Worm (Caenorhabditis elegans) whole organism, L4 larva: ENCODE measurements around the gene T08D10.5.

ENCODE experiments used
- F26F4.8 ChIP-seq: fragments of 200-800 bp; sonication (Bioruptor generic); conservative IDR thresholded peaks from 2 replicates; pipeline ENCODE4 v1.3.6; 2022; ENCODE audit warnings: missing genetic modification characterization, missing compliant biosample characterization
- F49E8.2 ChIP-seq: sonication (generic microtip); optimal IDR thresholded peaks from 2 replicates; lab custom pipeline; 2016; ENCODE audit warnings: missing compliant biosample characterization, mild to moderate bottlenecking, missing genetic modification characterization, borderline replicate concordance
- R02D3.7 ChIP-seq: fragments of 150-350 bp; sonication (generic microtip); optimal IDR thresholded peaks from 3 replicates; lab custom pipeline; 2014; ENCODE audit warnings: missing biosample characterization, missing genetic modification characterization
- T26A8.4 ChIP-seq: fragments of 200-800 bp; sonication (Bioruptor generic); IDR thresholded peaks from 2 replicates; pipeline ENCODE4 v1.3.6; 2022; ENCODE audit warnings: missing genetic modification characterization, missing compliant biosample characterization
- ZK337.2 ChIP-seq: fragments of 200-800 bp; sonication (Bioruptor generic); IDR thresholded peaks from 2 replicates; pipeline ENCODE4 v1.3.6; 2022; ENCODE audit warnings: missing genetic modification reagents, missing genetic modification characterization, missing compliant biosample characterization
- ZK546.5 ChIP-seq, 2 experiments: sonication (generic microtip); optimal IDR thresholded peaks; 2 replicates each; lab custom pipeline; 2017; ENCODE audit warnings: missing biosample characterization in 2 of 2, missing genetic modification characterization in 2 of 2
- aha-1 ChIP-seq: fragments of 150-350 bp; peaks from one replicate; lab custom pipeline; 2014; ENCODE audit warnings: missing biosample characterization, missing genetic modification characterization
- ceh-20 ChIP-seq: fragments of 200-800 bp; sonication (Bioruptor generic); IDR thresholded peaks from 2 replicates; pipeline ENCODE4 v1.3.6; 2022; ENCODE audit warnings: missing genetic modification reagents, missing genetic modification characterization, missing compliant biosample characterization
- ceh-28 ChIP-seq: fragments of 150-350 bp; optimal IDR thresholded peaks from 2 replicates; lab custom pipeline; 2014; ENCODE audit warnings: missing biosample characterization, missing genetic modification reagents, missing genetic modification characterization
- cey-2 ChIP-seq: sonication (generic microtip); optimal IDR thresholded peaks from 3 replicates; lab custom pipeline; 2017; ENCODE audit warnings: missing genetic modification characterization, mild to moderate bottlenecking, missing compliant biosample characterization, antibody characterized with exemption, borderline replicate concordance; ENCODE audit not compliant: insufficient read depth
- ctbp-1 ChIP-seq: fragments of 200-800 bp; sonication (Bioruptor generic); IDR thresholded peaks from 2 replicates; pipeline ENCODE4 v1.3.6; 2022; ENCODE audit warnings: missing genetic modification reagents, missing genetic modification characterization, missing compliant biosample characterization
- daf-16 ChIP-seq, 3 experiments: sonication (generic microtip); optimal IDR thresholded peaks; 2 replicates each; lab custom pipeline; 2016 to 2017; ENCODE audit warnings: missing genetic modification characterization in 3 of 3, missing genetic modification reagents in 3 of 3, mild to moderate bottlenecking in 2 of 3, missing compliant biosample characterization in 2 of 3, missing biosample characterization in 1 of 3, moderate library complexity in 1 of 3
- daf-8 ChIP-seq: fragments of 200-800 bp; sonication (Bioruptor generic); IDR thresholded peaks from 2 replicates; pipeline ENCODE4 v1.3.6; 2022; ENCODE audit warnings: missing genetic modification characterization, missing compliant biosample characterization
- dmd-6 ChIP-seq: fragments of 200-800 bp; sonication (Bioruptor generic); IDR thresholded peaks from 2 replicates; pipeline ENCODE4 v1.3.6; 2022; ENCODE audit warnings: missing genetic modification reagents, missing genetic modification characterization, missing compliant biosample characterization
- duxl-1 ChIP-seq: sonication (generic microtip); optimal IDR thresholded peaks from 2 replicates; lab custom pipeline; 2016; ENCODE audit warnings: mild to moderate bottlenecking, missing genetic modification characterization, moderate library complexity, missing compliant biosample characterization; ENCODE audit not compliant: poor library complexity
- dve-1 ChIP-seq: sonication (generic microtip); optimal IDR thresholded peaks from 2 replicates; lab custom pipeline; 2017; ENCODE audit warnings: antibody characterized with exemption, mild to moderate bottlenecking, missing genetic modification characterization, missing compliant biosample characterization; ENCODE audit not compliant: insufficient read depth
- egl-27 ChIP-seq: sonication (generic microtip); optimal IDR thresholded peaks from 3 replicates; lab custom pipeline; 2017; ENCODE audit warnings: missing biosample characterization, missing genetic modification reagents, missing genetic modification characterization
- egl-43 ChIP-seq: fragments of 200-800 bp; sonication (Bioruptor generic); IDR thresholded peaks from 2 replicates; pipeline ENCODE4 v1.3.6; 2022; ENCODE audit warnings: missing genetic modification reagents, missing genetic modification characterization, missing compliant biosample characterization
- fkh-10 ChIP-seq: fragments of 150-350 bp; optimal IDR thresholded peaks from 2 replicates; lab custom pipeline; 2014; ENCODE audit warnings: missing biosample characterization, missing genetic modification reagents, missing genetic modification characterization
- gei-8 ChIP-seq: fragments of 200-800 bp; sonication (Bioruptor generic); optimal IDR thresholded peaks from 2 replicates; lab custom pipeline; 2018; ENCODE audit warnings: mild to moderate bottlenecking, missing genetic modification characterization, missing compliant biosample characterization
- hlh-11 ChIP-seq: fragments of 200-800 bp; sonication (Bioruptor generic); optimal IDR thresholded peaks from 2 replicates; lab custom pipeline; 2018; ENCODE audit warnings: mild to moderate bottlenecking, missing genetic modification characterization, missing compliant biosample characterization
- hlh-30 ChIP-seq: sonication (generic microtip); optimal IDR thresholded peaks from 2 replicates; lab custom pipeline; 2017; ENCODE audit warnings: antibody characterized with exemption, mild to moderate bottlenecking, missing genetic modification characterization, missing compliant biosample characterization; ENCODE audit not compliant: insufficient read depth
- hmg-1.1 ChIP-seq: fragments of 200-800 bp; sonication (Bioruptor generic); IDR thresholded peaks from 2 replicates; pipeline ENCODE4 v1.3.6; 2022; ENCODE audit warnings: missing genetic modification reagents, missing genetic modification characterization, missing compliant biosample characterization
- lin-38 ChIP-seq: fragments of 200-800 bp; sonication (Bioruptor generic); IDR thresholded peaks from 2 replicates; pipeline ENCODE4 v1.3.6; 2022; ENCODE audit warnings: missing genetic modification reagents, missing genetic modification characterization, missing compliant biosample characterization
- lir-3 ChIP-seq: sonication (generic microtip); optimal IDR thresholded peaks from 2 replicates; lab custom pipeline; 2016; ENCODE audit warnings: mild to moderate bottlenecking, missing genetic modification characterization, missing compliant biosample characterization
- mxl-3 ChIP-seq: fragments of 200-800 bp; sonication (Bioruptor generic); optimal IDR thresholded peaks from 2 replicates; lab custom pipeline; 2018; ENCODE audit warnings: mild to moderate bottlenecking, missing genetic modification characterization, missing compliant biosample characterization
- nhr-11 ChIP-seq: fragments of 150-350 bp; optimal IDR thresholded peaks from 2 replicates; lab custom pipeline; 2014; ENCODE audit warnings: missing biosample characterization, missing genetic modification characterization
- nhr-111 ChIP-seq: fragments of 200-800 bp; sonication (Bioruptor generic); optimal IDR thresholded peaks from 2 replicates; lab custom pipeline; 2018; ENCODE audit warnings: mild to moderate bottlenecking, missing genetic modification characterization, missing compliant biosample characterization
- nhr-25 ChIP-seq: sonication (generic microtip); optimal IDR thresholded peaks from 2 replicates; lab custom pipeline; 2017; ENCODE audit warnings: missing genetic modification characterization, mild to moderate bottlenecking, missing compliant biosample characterization, antibody characterized with exemption, moderate library complexity, borderline replicate concordance; ENCODE audit not compliant: insufficient read depth
- nhr-28 ChIP-seq: fragments of 150-350 bp; optimal IDR thresholded peaks from 2 replicates; lab custom pipeline; 2014; ENCODE audit warnings: missing biosample characterization, missing genetic modification characterization
- nhr-41 ChIP-seq: fragments of 200-800 bp; sonication (Bioruptor generic); IDR thresholded peaks from 2 replicates; pipeline ENCODE4 v1.3.6; 2022; ENCODE audit warnings: missing genetic modification reagents, missing genetic modification characterization, missing compliant biosample characterization
- nhr-48 ChIP-seq: sonication (generic microtip); optimal IDR thresholded peaks from 2 replicates; lab custom pipeline; 2016; ENCODE audit warnings: mild to moderate bottlenecking, missing genetic modification characterization, missing compliant biosample characterization
- php-3 ChIP-seq: fragments of 200-800 bp; sonication (Bioruptor generic); IDR thresholded peaks from 2 replicates; pipeline ENCODE4 v1.3.6; 2022; ENCODE audit warnings: missing genetic modification reagents, missing genetic modification characterization, missing compliant biosample characterization
- rbr-2 ChIP-seq: sonication (generic microtip); optimal IDR thresholded peaks from 2 replicates; lab custom pipeline; 2016; ENCODE audit warnings: missing genotype, missing genetic modification characterization, missing compliant biosample characterization
- sdz-12 ChIP-seq: fragments of 200-800 bp; sonication (Bioruptor generic); optimal IDR thresholded peaks from 2 replicates; lab custom pipeline; 2018; ENCODE audit warnings: mild to moderate bottlenecking, missing genetic modification characterization, missing compliant biosample characterization
- skn-1 ChIP-seq: fragments of 150-350 bp; optimal IDR thresholded peaks from 2 replicates; lab custom pipeline; 2014; ENCODE audit warnings: missing biosample characterization, missing genetic modification characterization
- snpc-4 ChIP-seq: fragments of 150-350 bp; optimal IDR thresholded peaks from 2 replicates; lab custom pipeline; 2014; ENCODE audit warnings: missing biosample characterization, missing genetic modification characterization
- spr-1 ChIP-seq: sonication (generic microtip); optimal IDR thresholded peaks from 2 replicates; lab custom pipeline; 2016; ENCODE audit warnings: mild to moderate bottlenecking, missing genetic modification characterization, missing compliant biosample characterization
- spr-3 ChIP-seq: fragments of 200-800 bp; sonication (Bioruptor generic); optimal IDR thresholded peaks from 2 replicates; lab custom pipeline; 2018; ENCODE audit warnings: mild to moderate bottlenecking, missing genetic modification characterization, missing compliant biosample characterization
- tag-97 ChIP-seq: fragments of 200-800 bp; sonication (Bioruptor generic); IDR thresholded peaks from 2 replicates; pipeline ENCODE4 v1.3.6; 2022; ENCODE audit warnings: missing genetic modification characterization, missing compliant biosample characterization
- unc-130 ChIP-seq: sonication (generic microtip); optimal IDR thresholded peaks from 2 replicates; lab custom pipeline; 2016; ENCODE audit warnings: missing genetic modification reagents, missing genetic modification characterization, missing compliant biosample characterization
- unc-62 ChIP-seq, 3 experiments: fragments of 150-350 bp in 1 of 3; sonication (generic microtip); optimal IDR thresholded peaks in 2 of 3; peaks in 1 of 3; 1 replicate in 1 of 3; 2 replicates in 2 of 3; lab custom pipeline; 2014 to 2017; ENCODE audit warnings: missing biosample characterization in 3 of 3, missing genetic modification characterization in 3 of 3, missing genetic modification reagents in 3 of 3, missing genotype in 1 of 3
- vab-7 ChIP-seq: fragments of 200-800 bp; sonication (Bioruptor generic); IDR thresholded peaks from 2 replicates; pipeline ENCODE4 v1.3.6; 2022; ENCODE audit warnings: missing genetic modification reagents, missing genetic modification characterization, missing compliant biosample characterization
- zfp-3 ChIP-seq: fragments of 200-800 bp; sonication (Bioruptor generic); conservative IDR thresholded peaks from 2 replicates; pipeline ENCODE4 v1.3.6; 2022; ENCODE audit warnings: missing genetic modification reagents, missing genetic modification characterization, missing compliant biosample characterization
- zip-2 ChIP-seq: fragments of 150-350 bp; optimal IDR thresholded peaks from 2 replicates; lab custom pipeline; 2014; ENCODE audit warnings: missing biosample characterization, missing genetic modification characterization
- ztf-7 ChIP-seq: fragments of 150-350 bp; optimal IDR thresholded peaks from 2 replicates; lab custom pipeline; 2014; ENCODE audit warnings: missing biosample characterization, missing genetic modification characterization

The T08D10.5 gene

ce11 chrX:11965163-11965562, 7.8 kb downstream of the T08D10.5 start:
- peak; percentile 40 for TF ChIP-seq hlh-30 (tag; lab: Kevin White, UChicago)
- TF ChIP-seq T26A8.4 (GFP tag; lab: Robert Waterston, UW) = no peak
- no peak for TF ChIP-seq ZK337.2 (GFP tag; lab: Robert Waterston, UW)
- no peak for TF ChIP-seq nhr-28 (tag; lab: Kevin White, UChicago)
- no peak for TF ChIP-seq ceh-20 (GFP tag; lab: Robert Waterston, UW)
- TF ChIP-seq cey-2 (tag; lab: Kevin White, UChicago) = no peak
- TF ChIP-seq dmd-6 (GFP tag; lab: Robert Waterston, UW) = no peak
- no peak for TF ChIP-seq egl-43 (GFP tag; lab: Robert Waterston, UW)

- TF ChIP-seq hlh-11 (tag; lab: Kevin White, UChicago) (peak; percentile 55), zfp-3 (no peak), nhr-11 (no peak), unc-130 (GFP tag; lab: Kevin White, UChicago) (no peak), lir-3 (tag; lab: Kevin White, UChicago) (no peak), unc-62 (GFP tag; optimal IDR thresholded peaks at IDR 0.05 in 1 of 2; lab: Kevin White, UChicago) (no peak), unc-62 (tag; optimal IDR thresholded peaks at IDR 0.05; lab: Kevin White, UChicago) (no peak), ctbp-1 (no peak), gei-8 (GFP tag; lab: Kevin White, UChicago) (no peak), nhr-28 (tag; lab: Kevin White, UChicago) (peak; percentile 60), rbr-2 (tag; lab: Kevin White, UChicago) (no peak), nhr-41 (GFP tag; lab: Robert Waterston, UW) (no peak), aha-1 (tag; lab: Kevin White, UChicago) (peak; percentile 58), dve-1 (tag; lab: Kevin White, UChicago) (peak; percentile 54), daf-16 (GFP tag; optimal IDR thresholded peaks at IDR 0.05; lab: Kevin White, UChicago) (no peak), daf-16 (tag; optimal IDR thresholded peaks at IDR 0.05; lab: Kevin White, UChicago) (no peak), daf-8 (GFP tag; lab: Robert Waterston, UW) (no peak), spr-3 (GFP tag; lab: Kevin White, UChicago) (no peak), spr-1 (no peak), nhr-48 (tag; lab: Kevin White, UChicago) (peak; percentile 4), tag-97 (GFP tag; lab: Robert Waterston, UW) (no peak), fkh-10 (GFP tag; lab: Kevin White, UChicago) (no peak), ZK337.2 (GFP tag; lab: Robert Waterston, UW) (no peak), zip-2 (tag; lab: Kevin White, UChicago) (no peak), ZK546.5 (tag; optimal IDR thresholded peaks at IDR 0.05; lab: Kevin White, UChicago) (no peak), snpc-4 (tag; lab: Kevin White, UChicago) (no peak), dmd-6 (GFP tag; lab: Robert Waterston, UW) (peak; percentile 56), mxl-3 (peak; percentile 58), F49E8.2 (no peak), ztf-7 (tag; lab: Kevin White, UChicago) (no peak), cey-2 (tag; lab: Kevin White, UChicago) (no peak), duxl-1 (no peak), nhr-25 (tag; lab: Kevin White, UChicago) (no peak), R02D3.7 (tag; lab: Kevin White, UChicago) (no peak), F26F4.8 (no peak), lin-38 (GFP tag; lab: Robert Waterston, UW) (no peak), ceh-28 (tag; lab: Kevin White, UChicago) (no peak), egl-27 (tag; lab: Kevin White, UChicago) (no peak), php-3 (0 out of 2 replicates have a peak, but pooled peaks have one; percentile 18), nhr-111 (GFP tag; lab: Kevin White, UChicago) (no peak), sdz-12 (no peak), skn-1 (no peak), hmg-1.1 (GFP tag; lab: Robert Waterston, UW) (no peak), vab-7 (no peak)
Observed at ce11 chrX:11965663-11966304, 8.4 kb downstream of the T08D10.5 start, which contains the start of gene sams-1. Gene sams-1, plus strand, starts transcription at chrX:11965962.
